Fruit fly (Drosophila melanogaster) whole organism, embryonic: ENCODE data around the gene Cat.

Experiments
- Asciz ChIP-seq: fragments of 200-800 bp; sonication (Bioruptor generic); optimal IDR thresholded peaks from 2 replicates; lab custom pipeline; 2017; ENCODE audit warnings: missing biosample characterization, mild to moderate bottlenecking, missing genetic modification characterization, missing genetic modification reagents
- CG11504 ChIP-seq: fragments of 200-800 bp; sonication (Bioruptor generic); optimal IDR thresholded peaks from 3 replicates; lab custom pipeline; 2019; ENCODE audit warnings: missing biosample characterization, mild to moderate bottlenecking, missing genetic modification characterization, moderate library complexity
- CG11695 ChIP-seq: fragments of 200-800 bp; sonication (Bioruptor generic); IDR thresholded peaks from 3 replicates; pipeline ENCODE4 v1.3.6; 2022; ENCODE audit warnings: missing biosample characterization, missing genetic modification characterization
- CG1233 ChIP-seq: fragments of 200-800 bp; sonication (Bioruptor generic); optimal IDR thresholded peaks from 4 replicates; lab custom pipeline; 2018; ENCODE audit warnings: missing biosample characterization, mild to moderate bottlenecking, missing genetic modification characterization
- CG1647 ChIP-seq: fragments of 200-800 bp; sonication (Bioruptor generic); optimal IDR thresholded peaks from 3 replicates; lab custom pipeline; 2016; ENCODE audit warnings: missing biosample characterization, missing genetic modification characterization
- CG16779 ChIP-seq: fragments of 200-800 bp; sonication (Bioruptor generic); IDR thresholded peaks from 2 replicates; pipeline ENCODE4 v1.3.6; 2022; ENCODE audit warnings: missing biosample characterization, missing genetic modification characterization
- CG16813 ChIP-seq: fragments of 200-800 bp; sonication (Bioruptor generic); IDR thresholded peaks from 3 replicates; pipeline ENCODE4 v1.3.6; 2022; ENCODE audit warnings: missing biosample characterization, missing genetic modification characterization; ENCODE audit not compliant: partially characterized antibody
- CG16863 ChIP-seq: fragments of 200-800 bp; sonication (Bioruptor generic); optimal IDR thresholded peaks from 3 replicates; lab custom pipeline; 2016; ENCODE audit warnings: missing biosample characterization, missing genetic modification characterization
- CG17568 ChIP-seq: fragments of 200-800 bp; sonication (Bioruptor generic); optimal IDR thresholded peaks from 2 replicates; lab custom pipeline; 2018; ENCODE audit warnings: missing biosample characterization, mild to moderate bottlenecking, missing genetic modification characterization, moderate library complexity
- CG18011 ChIP-seq: fragments of 200-800 bp; sonication (Bioruptor generic); optimal IDR thresholded peaks from 2 replicates; lab custom pipeline; 2017; ENCODE audit warnings: missing biosample characterization, missing genetic modification characterization, mild to moderate bottlenecking, moderate library complexity, missing genotype
- CG18619 ChIP-seq: fragments of 200-800 bp; sonication (Bioruptor generic); optimal IDR thresholded peaks from 3 replicates; lab custom pipeline; 2017; ENCODE audit warnings: missing biosample characterization, mild to moderate bottlenecking, missing genetic modification characterization
- CG2199 ChIP-seq: fragments of 200-800 bp; sonication (Bioruptor generic); IDR thresholded peaks from 3 replicates; pipeline ENCODE4 v1.3.6; 2022; ENCODE audit warnings: missing biosample characterization, missing genetic modification characterization
- CG4360 ChIP-seq: fragments of 200-800 bp; sonication (Bioruptor generic); IDR thresholded peaks from 2 replicates; pipeline ENCODE4 v1.3.6; 2022; ENCODE audit warnings: missing biosample characterization, missing genetic modification characterization
- CG4424 ChIP-seq: fragments of 200-800 bp; sonication (Bioruptor generic); optimal IDR thresholded peaks from 3 replicates; lab custom pipeline; 2016; ENCODE audit warnings: missing biosample characterization, missing genetic modification characterization
- CG6689 ChIP-seq: fragments of 200-800 bp; sonication (Bioruptor generic); IDR thresholded peaks from 2 replicates; pipeline ENCODE4 v1.3.6; 2022; ENCODE audit warnings: missing biosample characterization, missing genetic modification characterization
- CG7372 ChIP-seq: fragments of 200-800 bp; sonication (Bioruptor generic); IDR thresholded peaks from 2 replicates; pipeline ENCODE4 v1.3.6; 2022; ENCODE audit warnings: missing biosample characterization, missing genetic modification characterization
- CG9817 ChIP-seq: fragments of 200-800 bp; sonication (Bioruptor generic); optimal IDR thresholded peaks from 2 replicates; lab custom pipeline; 2018; ENCODE audit warnings: missing biosample characterization, mild to moderate bottlenecking, missing genetic modification characterization, moderate library complexity
- CkIIα-i1 ChIP-seq: fragments of 200-800 bp; sonication (Bioruptor generic); IDR thresholded peaks from 2 replicates; pipeline ENCODE4 v1.3.6; 2022; ENCODE audit warnings: missing biosample characterization, missing genetic modification characterization
- Dek ChIP-seq: fragments of 200-800 bp; sonication (Bioruptor generic); optimal IDR thresholded peaks from 3 replicates; lab custom pipeline; 2019; ENCODE audit warnings: missing biosample characterization, mild to moderate bottlenecking, missing genetic modification characterization, moderate library complexity
- Doc2 ChIP-seq: fragments of 200-800 bp; sonication (Bioruptor generic); IDR thresholded peaks from 2 replicates; pipeline ENCODE4 v1.3.6; 2022; ENCODE audit warnings: missing biosample characterization, missing genetic modification characterization
- E2f1 ChIP-seq: fragments of 200-800 bp; sonication (Bioruptor generic); IDR thresholded peaks from 2 replicates; pipeline ENCODE4 v1.3.6; 2022; ENCODE audit warnings: missing biosample characterization, missing genetic modification characterization
- Fer2 ChIP-seq: fragments of 200-800 bp; sonication (Bioruptor generic); optimal IDR thresholded peaks from 2 replicates; lab custom pipeline; 2018; ENCODE audit warnings: missing biosample characterization, mild to moderate bottlenecking, missing genetic modification characterization, moderate library complexity
- H15 ChIP-seq: fragments of 200-800 bp; sonication (Bioruptor generic); IDR thresholded peaks from 3 replicates; pipeline ENCODE4 v1.3.6; 2022; ENCODE audit warnings: missing biosample characterization, missing genetic modification characterization
- Hey ChIP-seq: fragments of 200-800 bp; sonication (Bioruptor generic); optimal IDR thresholded peaks from 3 replicates; lab custom pipeline; 2018; ENCODE audit warnings: missing biosample characterization, mild to moderate bottlenecking, missing genetic modification characterization
- Hmr ChIP-seq: fragments of 200-800 bp; sonication (Bioruptor generic); optimal IDR thresholded peaks from 3 replicates; lab custom pipeline; 2017; ENCODE audit warnings: mild to moderate bottlenecking, missing biosample characterization, missing genetic modification reagents, missing genetic modification characterization
- Max ChIP-seq: fragments of 200-800 bp; sonication (Bioruptor generic); optimal IDR thresholded peaks from 2 replicates; lab custom pipeline; 2016; ENCODE audit warnings: missing biosample characterization, mild to moderate bottlenecking, missing genetic modification characterization
- Oaz ChIP-seq: fragments of 200-800 bp; sonication (Bioruptor generic); IDR thresholded peaks from 2 replicates; pipeline ENCODE4 v1.3.6; 2022; ENCODE audit warnings: missing biosample characterization, missing genetic modification characterization
- Rx ChIP-seq: fragments of 200-800 bp; sonication (Bioruptor generic); IDR thresholded peaks from 2 replicates; pipeline ENCODE4 v1.3.6; 2022; ENCODE audit warnings: missing biosample characterization, missing genetic modification characterization
- TFAM ChIP-seq: fragments of 200-800 bp; sonication (Bioruptor generic); optimal IDR thresholded peaks from 2 replicates; lab custom pipeline; 2017; ENCODE audit warnings: missing biosample characterization, missing genetic modification characterization, inconsistent platforms
- YL-1 ChIP-seq: fragments of 200-800 bp; sonication (Bioruptor generic); optimal IDR thresholded peaks from 3 replicates; lab custom pipeline; 2017; ENCODE audit warnings: missing biosample characterization, mild to moderate bottlenecking, missing genetic modification characterization
- ap ChIP-seq: fragments of 200-800 bp; sonication (Bioruptor generic); IDR thresholded peaks from 2 replicates; pipeline ENCODE4 v1.3.6; 2022; ENCODE audit warnings: missing biosample characterization, missing genetic modification characterization
- bab2 ChIP-seq: fragments of 200-800 bp; sonication (Bioruptor generic); optimal IDR thresholded peaks from 2 replicates; lab custom pipeline; 2016; ENCODE audit warnings: missing biosample characterization, missing genetic modification characterization
- cato ChIP-seq: fragments of 200-800 bp; sonication (Bioruptor generic); optimal IDR thresholded peaks from 2 replicates; lab custom pipeline; 2016; ENCODE audit warnings: missing biosample characterization, missing genetic modification characterization, borderline replicate concordance
- cg ChIP-seq: fragments of 200-800 bp; sonication (Bioruptor generic); optimal IDR thresholded peaks from 3 replicates; lab custom pipeline; 2019; ENCODE audit warnings: missing biosample characterization, mild to moderate bottlenecking, missing genetic modification characterization, moderate library complexity
- dan ChIP-seq: fragments of 200-800 bp; sonication (Bioruptor generic); IDR thresholded peaks from 2 replicates; pipeline ENCODE4 v1.3.6; 2022; ENCODE audit warnings: missing biosample characterization, missing genetic modification characterization
- eve ChIP-seq, 2 experiments: fragments of >200 bp; optimal IDR thresholded peaks; 2 replicates each; lab custom pipeline; 2017; ENCODE audit warnings: missing biosample characterization in 2 of 2, missing genetic modification characterization in 2 of 2
- eyg ChIP-seq: fragments of 200-800 bp; sonication (Bioruptor generic); optimal IDR thresholded peaks from 3 replicates; lab custom pipeline; 2016; ENCODE audit warnings: missing biosample characterization, missing genetic modification characterization
- fd102C ChIP-seq: fragments of 200-800 bp; sonication (Bioruptor generic); optimal IDR thresholded peaks from 2 replicates; lab custom pipeline; 2018; ENCODE audit warnings: missing biosample characterization, mild to moderate bottlenecking, missing genetic modification characterization, moderate library complexity
- gem ChIP-seq: fragments of 200-800 bp; sonication (Bioruptor generic); optimal IDR thresholded peaks from 2 replicates; lab custom pipeline; 2019; ENCODE audit warnings: missing biosample characterization, mild to moderate bottlenecking, missing genetic modification characterization, moderate library complexity
- her ChIP-seq: fragments of 200-800 bp; sonication (Bioruptor generic); optimal IDR thresholded peaks from 2 replicates; lab custom pipeline; 2016; ENCODE audit warnings: missing biosample characterization, missing genetic modification characterization
- hkb ChIP-seq, 2 experiments: fragments of 200-800 bp in 1 of 2; fragments of >200 bp in 1 of 2; sonication (Bioruptor generic) in 1 of 2; IDR thresholded peaks in 1 of 2; optimal IDR thresholded peaks in 1 of 2; 2 replicates each; pipeline versions ENCODE4 v1.3.6 to Lab custom; 2017 to 2022; ENCODE audit warnings: missing biosample characterization in 1 of 2, missing genetic modification characterization in 1 of 2
- hth ChIP-seq: fragments of >200 bp; optimal IDR thresholded peaks from 2 replicates; lab custom pipeline; 2017; ENCODE audit warnings: inconsistent platforms
- jumu ChIP-seq: fragments of 200-800 bp; sonication (Bioruptor generic); optimal IDR thresholded peaks from 3 replicates; lab custom pipeline; 2016; ENCODE audit warnings: missing biosample characterization, missing genetic modification characterization
- kah ChIP-seq: fragments of 200-800 bp; sonication (Bioruptor generic); optimal IDR thresholded peaks from 2 replicates; lab custom pipeline; 2018; ENCODE audit warnings: missing biosample characterization, mild to moderate bottlenecking, missing genetic modification characterization
- lmd ChIP-seq: fragments of 200-800 bp; sonication (Bioruptor generic); IDR thresholded peaks from 2 replicates; pipeline ENCODE4 v1.3.6; 2022; ENCODE audit warnings: missing biosample characterization, missing genetic modification characterization
- nerfin-2 ChIP-seq: fragments of 200-800 bp; sonication (Bioruptor generic); IDR thresholded peaks from 2 replicates; pipeline ENCODE4 v1.3.6; 2022; ENCODE audit warnings: missing biosample characterization, missing genetic modification characterization; ENCODE audit not compliant: partially characterized antibody
- onecut ChIP-seq: fragments of 200-800 bp; sonication (Bioruptor generic); IDR thresholded peaks from 2 replicates; pipeline ENCODE4 v1.3.6; 2022; ENCODE audit warnings: missing biosample characterization, missing genetic modification characterization
- ro ChIP-seq: fragments of 200-800 bp; sonication (Bioruptor generic); IDR thresholded peaks from 2 replicates; pipeline ENCODE4 v1.3.6; 2022; ENCODE audit warnings: missing biosample characterization, missing genetic modification characterization
- salm ChIP-seq: fragments of 200-800 bp; sonication (Bioruptor generic); optimal IDR thresholded peaks from 2 replicates; lab custom pipeline; 2018; ENCODE audit warnings: missing biosample characterization, mild to moderate bottlenecking, missing genetic modification characterization
- slou ChIP-seq: fragments of 200-800 bp; sonication (Bioruptor generic); optimal IDR thresholded peaks from 3 replicates; lab custom pipeline; 2016; ENCODE audit warnings: missing biosample characterization, missing genetic modification characterization
- sna ChIP-seq: fragments of 200-800 bp; sonication (Bioruptor generic); IDR thresholded peaks from 2 replicates; pipeline ENCODE4 v1.3.6; 2022; ENCODE audit warnings: missing biosample characterization, missing genetic modification characterization; ENCODE audit not compliant: partially characterized antibody

The Cat gene

DNA sequence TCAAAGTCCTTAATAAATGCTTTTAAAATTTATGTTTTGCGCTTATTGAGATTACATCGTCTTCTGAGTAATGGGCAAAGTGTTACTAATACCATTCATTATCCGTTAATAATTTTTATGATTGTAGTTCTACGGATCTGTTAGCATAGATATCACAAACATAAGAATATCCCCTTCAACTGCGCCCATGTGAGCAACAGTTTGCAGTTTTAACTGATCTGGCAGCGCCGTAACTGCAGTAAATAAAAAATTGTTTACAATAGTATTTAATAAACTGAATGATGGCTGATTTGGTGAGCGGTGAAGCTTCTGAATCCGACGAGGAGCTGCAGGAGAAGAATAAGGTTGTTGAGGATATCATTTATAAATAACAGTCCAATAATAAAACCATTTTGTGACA, 47.6 kb downstream of the Cat start, which contains the start of gene Blos3 (continued):
- TF ChIP-seq fd102C (no peak), hth (no peak), CkIIα-i1 (GFP tag; lab: Robert Waterston, UW) (no peak), ap (0 out of 2 replicates have a peak, but pooled peaks have one; percentile 7), CG11504 (tag; lab: Kevin White, UChicago) (no peak), CG6689 (GFP tag; lab: Robert Waterston, UW) (peak; percentile 42; the same call in 1 of the 2 replicates), CG18011 (GFP tag; lab: Kevin White, UChicago) (no peak), eyg (GFP tag; lab: Kevin White, UChicago) (peak; percentile 21), Doc2 (GFP tag; lab: Robert Waterston, UW) (no peak), ro (GFP tag; lab: Robert Waterston, UW) (no peak), lmd (peak; percentile 36; the same call in 1 of the 2 replicates), E2f1 (GFP tag; lab: Robert Waterston, UW) (no peak), Oaz (GFP tag; lab: Robert Waterston, UW) (no peak), onecut (no peak), CG1233 (GFP tag; lab: Kevin White, UChicago) (peak; percentile 24), dan (GFP tag; lab: Robert Waterston, UW) (no peak), Asciz (GFP tag; lab: Kevin White, UChicago) (peak; percentile 15), jumu (GFP tag; lab: Kevin White, UChicago) (peak; percentile 53), cg (GFP tag; lab: Kevin White, UChicago) (no peak), YL-1 (GFP tag; lab: Kevin White, UChicago) (no peak), cato (GFP tag; lab: Kevin White, UChicago) (peak; percentile 2), CG16779 (GFP tag; lab: Robert Waterston, UW) (no peak), CG4360 (no peak), Hmr (peak; percentile 52), CG1647 (GFP tag; lab: Kevin White, UChicago) (peak; percentile 51), Dek (tag; lab: Kevin White, UChicago) (peak; percentile 3), CG16863 (peak; percentile 50), Max (GFP tag; lab: Kevin White, UChicago) (no peak), CG17568 (GFP tag; lab: Kevin White, UChicago) (no peak), eve (GFP tag; optimal IDR thresholded peaks at IDR 0.05; lab: Kevin White, UChicago) (no peak), Rx (GFP tag; lab: Robert Waterston, UW) (peak; percentile 16; the same call in 1 of the 2 replicates), gem (peak; percentile 76), bab2 (GFP tag; lab: Kevin White, UChicago) (peak; percentile 29), CG9817 (tag; lab: Kevin White, UChicago) (peak; percentile 52), CG7372 (GFP tag; lab: Robert Waterston, UW) (no peak; the same call in 1 of the 2 replicates), sna (GFP tag; lab: Robert Waterston, UW) (no peak), CG16813 (GFP tag; lab: Robert Waterston, UW) (no peak), Fer2 (tag; lab: Kevin White, UChicago) (no peak), CG11695 (GFP tag; lab: Robert Waterston, UW) (peak; percentile 22; the same call in 1 of the 3 replicates), nerfin-2 (GFP tag; lab: Robert Waterston, UW) (no peak), CG4424 (GFP tag; lab: Kevin White, UChicago) (peak; percentile 29), TFAM (GFP tag; lab: Kevin White, UChicago) (no peak), H15 (GFP tag; lab: Robert Waterston, UW) (0 out of 3 replicates have a peak, but pooled peaks have one; percentile 33), her (GFP tag; lab: Kevin White, UChicago) (peak; percentile 39), slou (GFP tag; lab: Kevin White, UChicago) (no peak), CG18619 (GFP tag; lab: Kevin White, UChicago) (peak; percentile 0), kah (peak; percentile 69), salm (peak; percentile 6), CG2199 (no peak), Hey (no peak), hkb (optimal IDR thresholded peaks at IDR 0.05; lab: Kevin White, UChicago) (no peak), hkb (GFP tag; IDR thresholded peaks at IDR 0.05; lab: Robert Waterston, UW) (0 out of 2 replicates have a peak, but pooled peaks have one; percentile 34)
